Fruit fly (Drosophila melanogaster) whole organism, embryonic: Measurements from ENCODE around the gene CG5515.

Source experiments
- ATbp ChIP-seq: fragments of 200-800 bp; sonication (Bioruptor generic); optimal IDR thresholded peaks from 2 replicates; lab custom pipeline; 2017; ENCODE audit warnings: missing biosample characterization, mild to moderate bottlenecking, missing genetic modification characterization, missing genetic modification reagents
- CG10366 ChIP-seq: fragments of 200-800 bp; sonication (Bioruptor generic); IDR thresholded peaks from 2 replicates; pipeline ENCODE4 v1.3.6; 2022; ENCODE audit warnings: missing biosample characterization, missing genetic modification characterization
- CG11696 ChIP-seq: fragments of 200-800 bp; sonication (Bioruptor generic); IDR thresholded peaks from 2 replicates; pipeline ENCODE4 v1.3.6; 2022; ENCODE audit warnings: missing biosample characterization, missing genetic modification characterization
- CG12391 ChIP-seq: fragments of 200-800 bp; sonication (Bioruptor generic); optimal IDR thresholded peaks from 3 replicates; lab custom pipeline; 2018; ENCODE audit warnings: missing biosample characterization, mild to moderate bottlenecking, missing genetic modification characterization, moderate library complexity
- CG12659 ChIP-seq: fragments of 200-800 bp; sonication (Bioruptor generic); optimal IDR thresholded peaks from 3 replicates; lab custom pipeline; 2017; ENCODE audit warnings: mild to moderate bottlenecking, missing biosample characterization, missing genetic modification reagents, missing genetic modification characterization
- CG15479 ChIP-seq: fragments of 200-800 bp; sonication (Bioruptor generic); optimal IDR thresholded peaks from 3 replicates; lab custom pipeline; 2019; ENCODE audit warnings: missing biosample characterization, mild to moderate bottlenecking, missing genetic modification characterization, moderate library complexity
- CG16815 ChIP-seq: fragments of 200-800 bp; sonication (Bioruptor generic); optimal IDR thresholded peaks from 3 replicates; lab custom pipeline; 2017; ENCODE audit warnings: missing biosample characterization, mild to moderate bottlenecking, missing genetic modification characterization
- CG17802 ChIP-seq: fragments of 200-800 bp; sonication (Bioruptor generic); optimal IDR thresholded peaks from 2 replicates; lab custom pipeline; 2018; ENCODE audit warnings: missing biosample characterization, mild to moderate bottlenecking, missing genetic modification characterization, moderate library complexity
- CG2116 ChIP-seq: fragments of 200-800 bp; sonication (Bioruptor generic); optimal IDR thresholded peaks from 3 replicates; lab custom pipeline; 2018; ENCODE audit warnings: missing biosample characterization, mild to moderate bottlenecking, missing genetic modification characterization
- CG2120 ChIP-seq: fragments of 200-800 bp; sonication (Bioruptor generic); optimal IDR thresholded peaks from 3 replicates; lab custom pipeline; 2016; ENCODE audit warnings: missing biosample characterization, missing genetic modification characterization
- CG30431 ChIP-seq: fragments of 200-800 bp; sonication (Bioruptor generic); optimal IDR thresholded peaks from 2 replicates; lab custom pipeline; 2017; ENCODE audit warnings: missing biosample characterization, missing genetic modification characterization
- CG3163 ChIP-seq: fragments of 200-800 bp; sonication (Bioruptor generic); optimal IDR thresholded peaks from 3 replicates; lab custom pipeline; 2016; ENCODE audit warnings: missing biosample characterization, missing genetic modification characterization
- CG33557 ChIP-seq: fragments of 200-800 bp; sonication (Bioruptor generic); optimal IDR thresholded peaks from 2 replicates; lab custom pipeline; 2019; ENCODE audit warnings: missing biosample characterization, mild to moderate bottlenecking, missing genetic modification characterization, moderate library complexity
- CG3407 ChIP-seq: fragments of 200-800 bp; sonication (Bioruptor generic); optimal IDR thresholded peaks from 2 replicates; lab custom pipeline; 2018; ENCODE audit warnings: missing biosample characterization, mild to moderate bottlenecking, missing genetic modification characterization
- CG34422 ChIP-seq: fragments of 200-800 bp; sonication (Bioruptor generic); IDR thresholded peaks from 3 replicates; pipeline ENCODE4 v1.3.6; 2022; ENCODE audit warnings: missing biosample characterization, missing genetic modification characterization
- CG3838 ChIP-seq: fragments of 200-800 bp; sonication (Bioruptor generic); optimal IDR thresholded peaks from 3 replicates; lab custom pipeline; 2016; ENCODE audit warnings: missing biosample characterization, missing genetic modification characterization
- CG3995 ChIP-seq: fragments of 200-800 bp; sonication (Bioruptor generic); optimal IDR thresholded peaks from 3 replicates; lab custom pipeline; 2016; ENCODE audit warnings: missing biosample characterization, missing genetic modification characterization
- CG43689 ChIP-seq: fragments of 200-800 bp; sonication (Bioruptor generic); IDR thresholded peaks from 2 replicates; pipeline ENCODE4 v1.3.6; 2022; ENCODE audit warnings: missing biosample characterization, missing genetic modification characterization
- CG6272 ChIP-seq: fragments of 200-800 bp; sonication (Bioruptor generic); IDR thresholded peaks from 2 replicates; pipeline ENCODE4 v1.3.6; 2022; ENCODE audit warnings: missing biosample characterization, missing genetic modification characterization
- CG6689 ChIP-seq: fragments of 200-800 bp; sonication (Bioruptor generic); IDR thresholded peaks from 2 replicates; pipeline ENCODE4 v1.3.6; 2022; ENCODE audit warnings: missing biosample characterization, missing genetic modification characterization
- CG6854 ChIP-seq: fragments of 200-800 bp; sonication (Bioruptor generic); optimal IDR thresholded peaks from 3 replicates; lab custom pipeline; 2017; ENCODE audit warnings: missing biosample characterization, mild to moderate bottlenecking, missing genetic modification characterization
- CG7372 ChIP-seq: fragments of 200-800 bp; sonication (Bioruptor generic); IDR thresholded peaks from 2 replicates; pipeline ENCODE4 v1.3.6; 2022; ENCODE audit warnings: missing biosample characterization, missing genetic modification characterization
- CG7963 ChIP-seq: fragments of 200-800 bp; sonication (Bioruptor generic); IDR thresholded peaks from 3 replicates; pipeline ENCODE4 v1.3.6; 2022; ENCODE audit warnings: missing biosample characterization, missing genetic modification characterization; ENCODE audit not compliant: partially characterized antibody
- CG8765 ChIP-seq: fragments of 200-800 bp; sonication (Bioruptor generic); IDR thresholded peaks from 2 replicates; pipeline ENCODE4 v1.3.6; 2022; ENCODE audit warnings: missing biosample characterization, missing genetic modification characterization
- Camta ChIP-seq: fragments of 200-800 bp; sonication (Bioruptor generic); optimal IDR thresholded peaks from 2 replicates; lab custom pipeline; 2016; ENCODE audit warnings: missing biosample characterization, missing genetic modification characterization
- Dbx ChIP-seq: fragments of 200-800 bp; sonication (Bioruptor generic); IDR thresholded peaks from 3 replicates; pipeline ENCODE4 v1.3.6; 2022; ENCODE audit warnings: missing biosample characterization, missing genetic modification characterization
- Dp ChIP-seq: fragments of 200-800 bp; sonication (Bioruptor generic); optimal IDR thresholded peaks from 2 replicates; lab custom pipeline; 2018; ENCODE audit warnings: missing biosample characterization, mild to moderate bottlenecking, missing genetic modification characterization, moderate library complexity
- Fer2 ChIP-seq: fragments of 200-800 bp; sonication (Bioruptor generic); optimal IDR thresholded peaks from 2 replicates; lab custom pipeline; 2018; ENCODE audit warnings: missing biosample characterization, mild to moderate bottlenecking, missing genetic modification characterization, moderate library complexity
- Hey ChIP-seq: fragments of 200-800 bp; sonication (Bioruptor generic); optimal IDR thresholded peaks from 3 replicates; lab custom pipeline; 2018; ENCODE audit warnings: missing biosample characterization, mild to moderate bottlenecking, missing genetic modification characterization
- MBD-R2 ChIP-seq: fragments of 200-800 bp; sonication (Bioruptor generic); IDR thresholded peaks from 2 replicates; pipeline ENCODE4 v1.3.6; 2022; ENCODE audit warnings: missing biosample characterization, missing genetic modification characterization
- NC2α ChIP-seq: fragments of 200-800 bp; sonication (Bioruptor generic); optimal IDR thresholded peaks from 2 replicates; lab custom pipeline; 2016; ENCODE audit warnings: missing biosample characterization, missing genetic modification characterization
- Stat92E ChIP-seq, 3 experiments: fragments of >200 bp in 2 of 3; fragments of 200-800 bp in 1 of 3; sonication (Bioruptor generic) in 1 of 3; optimal IDR thresholded peaks; 2 replicates each; lab custom pipeline; 2017 to 2019; ENCODE audit warnings: missing biosample characterization in 3 of 3, missing genetic modification characterization in 3 of 3, mild to moderate bottlenecking in 1 of 3, moderate library complexity in 1 of 3
- az2 ChIP-seq: fragments of 200-800 bp; sonication (Bioruptor generic); optimal IDR thresholded peaks from 3 replicates; lab custom pipeline; 2016; ENCODE audit warnings: missing biosample characterization, missing genetic modification characterization
- btn ChIP-seq: fragments of 200-800 bp; sonication (Bioruptor generic); optimal IDR thresholded peaks from 2 replicates; lab custom pipeline; 2016; ENCODE audit warnings: missing biosample characterization, missing genetic modification characterization
- dimm ChIP-seq: fragments of 200-800 bp; sonication (Bioruptor generic); IDR thresholded peaks from 2 replicates; pipeline ENCODE4 v1.3.6; 2022; ENCODE audit warnings: missing biosample characterization, missing genetic modification characterization
- eve ChIP-seq, 2 experiments: fragments of >200 bp; optimal IDR thresholded peaks; 2 replicates each; lab custom pipeline; 2017; ENCODE audit warnings: missing biosample characterization in 2 of 2, missing genetic modification characterization in 2 of 2
- gem ChIP-seq: fragments of 200-800 bp; sonication (Bioruptor generic); optimal IDR thresholded peaks from 2 replicates; lab custom pipeline; 2019; ENCODE audit warnings: missing biosample characterization, mild to moderate bottlenecking, missing genetic modification characterization, moderate library complexity
- ham ChIP-seq: fragments of 200-800 bp; sonication (Bioruptor generic); IDR thresholded peaks from 2 replicates; pipeline ENCODE4 v1.3.6; 2022; ENCODE audit warnings: missing biosample characterization, missing genetic modification characterization
- hkb ChIP-seq, 2 experiments: fragments of 200-800 bp in 1 of 2; fragments of >200 bp in 1 of 2; sonication (Bioruptor generic) in 1 of 2; IDR thresholded peaks in 1 of 2; optimal IDR thresholded peaks in 1 of 2; 2 replicates each; pipeline versions ENCODE4 v1.3.6 to Lab custom; 2017 to 2022; ENCODE audit warnings: missing biosample characterization in 1 of 2, missing genetic modification characterization in 1 of 2
- klu ChIP-seq: fragments of 200-800 bp; sonication (Bioruptor generic); IDR thresholded peaks from 2 replicates; pipeline ENCODE4 v1.3.6; 2022; ENCODE audit warnings: missing biosample characterization, missing genetic modification characterization
- knrl ChIP-seq: fragments of 200-800 bp; sonication (Bioruptor generic); IDR thresholded peaks from 3 replicates; pipeline ENCODE4 v1.3.6; 2022; ENCODE audit warnings: missing biosample characterization, missing genetic modification characterization; ENCODE audit not compliant: partially characterized antibody
- pfk ChIP-seq: fragments of 200-800 bp; sonication (Bioruptor generic); optimal IDR thresholded peaks from 2 replicates; lab custom pipeline; 2018; ENCODE audit warnings: missing biosample characterization, mild to moderate bottlenecking, missing genetic modification characterization, moderate library complexity
- ro ChIP-seq: fragments of 200-800 bp; sonication (Bioruptor generic); IDR thresholded peaks from 2 replicates; pipeline ENCODE4 v1.3.6; 2022; ENCODE audit warnings: missing biosample characterization, missing genetic modification characterization
- scrt ChIP-seq: fragments of 200-800 bp; sonication (Bioruptor generic); optimal IDR thresholded peaks from 2 replicates; lab custom pipeline; 2018; ENCODE audit warnings: missing biosample characterization, mild to moderate bottlenecking, missing genetic modification characterization, moderate library complexity
- sisA ChIP-seq: fragments of 200-800 bp; sonication (Bioruptor generic); IDR thresholded peaks from 2 replicates; pipeline ENCODE4 v1.3.6; 2022; ENCODE audit warnings: missing biosample characterization, missing genetic modification characterization
- slbo ChIP-seq: fragments of 200-800 bp; sonication (Bioruptor generic); IDR thresholded peaks from 2 replicates; pipeline ENCODE4 v1.3.6; 2022; ENCODE audit warnings: missing biosample characterization, missing genetic modification characterization
- sob ChIP-seq: fragments of 200-800 bp; sonication (Bioruptor generic); IDR thresholded peaks from 2 replicates; pipeline ENCODE4 v1.3.6; 2022; ENCODE audit warnings: missing biosample characterization, missing genetic modification characterization
- tup ChIP-seq: fragments of 200-800 bp; sonication (Bioruptor generic); optimal IDR thresholded peaks from 2 replicates; lab custom pipeline; 2016; ENCODE audit warnings: missing biosample characterization, mild to moderate bottlenecking, missing genetic modification characterization, moderate library complexity
- zen2 ChIP-seq: fragments of 200-800 bp; sonication (Bioruptor generic); IDR thresholded peaks from 3 replicates; pipeline ENCODE4 v1.3.6; 2022; ENCODE audit warnings: missing biosample characterization, missing genetic modification characterization; ENCODE audit not compliant: partially characterized antibody
- zfh2 ChIP-seq: fragments of 200-800 bp; sonication (Bioruptor generic); optimal IDR thresholded peaks from 2 replicates; lab custom pipeline; 2016; ENCODE audit warnings: missing biosample characterization, missing genetic modification characterization

Gene CG5515

dm6 chr3R:24188619-24189018, at the start of gene CG5515 (continued):
- TF ChIP-seq NC2α (GFP tag; lab: Kevin White, UChicago) (peak; percentile 49), Dbx (peak; percentile 89), eve (GFP tag; optimal IDR thresholded peaks at IDR 0.05; lab: Kevin White, UChicago) (no peak), CG2116 (GFP tag; lab: Kevin White, UChicago) (peak; percentile 60), gem (tag; lab: Kevin White, UChicago) (peak; percentile 92), Dp (peak; percentile 80), ro (GFP tag; lab: Robert Waterston, UW) (peak; percentile 36; the same call in 1 of the 2 replicates), Camta (GFP tag; lab: Kevin White, UChicago) (no peak), btn (GFP tag; lab: Kevin White, UChicago) (no peak), CG30431 (GFP tag; lab: Kevin White, UChicago) (peak; percentile 36), az2 (GFP tag; lab: Kevin White, UChicago) (peak; percentile 63), CG17802 (tag; lab: Kevin White, UChicago) (peak; percentile 59), pfk (GFP tag; lab: Kevin White, UChicago) (no peak), Stat92E (GFP tag; optimal IDR thresholded peaks at IDR 0.05; lab: Kevin White, UChicago) (no peak), hkb (optimal IDR thresholded peaks at IDR 0.05; lab: Kevin White, UChicago) (peak; percentile 57), hkb (GFP tag; IDR thresholded peaks at IDR 0.05; lab: Robert Waterston, UW) (peak; percentile 66), CG6854 (GFP tag; lab: Kevin White, UChicago) (no peak), CG12391 (tag; lab: Kevin White, UChicago) (peak; percentile 85), CG34422 (GFP tag; lab: Robert Waterston, UW) (peak; percentile 86), slbo (GFP tag; lab: Robert Waterston, UW) (peak; percentile 86), CG7372 (GFP tag; lab: Robert Waterston, UW) (peak; percentile 80), zen2 (no peak; the same call in 2 of the 3 replicates), zfh2 (GFP tag; lab: Kevin White, UChicago) (peak; percentile 88), scrt (GFP tag; lab: Kevin White, UChicago) (no peak), Fer2 (tag; lab: Kevin White, UChicago) (peak; percentile 43), CG6689 (peak; percentile 79), CG33557 (peak; percentile 36), Hey (no peak), MBD-R2 (GFP tag; lab: Robert Waterston, UW) (peak; percentile 88), CG15479 (GFP tag; lab: Kevin White, UChicago) (no peak), sisA (GFP tag; lab: Robert Waterston, UW) (peak; percentile 89), CG43689 (no peak), CG3407 (GFP tag; lab: Kevin White, UChicago) (peak; percentile 36), CG12659 (peak; percentile 81), CG3163 (peak; percentile 76), ATbp (GFP tag; lab: Kevin White, UChicago) (no peak), sob (GFP tag; lab: Robert Waterston, UW) (peak; percentile 92), tup (GFP tag; lab: Kevin White, UChicago) (peak; percentile 31), CG3995 (GFP tag; lab: Kevin White, UChicago) (peak; percentile 44), dimm (GFP tag; lab: Robert Waterston, UW) (peak; percentile 42; the same call in 1 of the 2 replicates), CG8765 (peak; percentile 66), knrl (GFP tag; lab: Robert Waterston, UW) (peak; percentile 89), CG2120 (GFP tag; lab: Kevin White, UChicago) (peak; percentile 91), CG10366 (GFP tag; lab: Robert Waterston, UW) (peak; percentile 88), CG6272 (GFP tag; lab: Robert Waterston, UW) (peak; percentile 80), CG16815 (GFP tag; lab: Kevin White, UChicago) (peak; percentile 69), klu (GFP tag; lab: Robert Waterston, UW) (peak; percentile 51; the same call in 1 of the 2 replicates), CG3838 (GFP tag; lab: Kevin White, UChicago) (no peak), ham (GFP tag; lab: Robert Waterston, UW) (peak; percentile 54; the same call in 1 of the 2 replicates), CG11696 (GFP tag; lab: Robert Waterston, UW) (peak; percentile 36; the same call in 1 of the 2 replicates), CG7963 (GFP tag; lab: Robert Waterston, UW) (peak; percentile 72)
